Worm (Caenorhabditis elegans): ENCODE measurements around the gene rsp-5.

The rsp-5 gene

ce11 chrII:6469340-6469739 lies 20.6 kb upstream of the rsp-5 start:
- TF ChIP-seq hmbx-1 (tag; optimal IDR thresholded peaks at IDR 0.05): no peak
- no peak for TF ChIP-seq ets-7 (tag; optimal IDR thresholded peaks at IDR 0.05)
- no peak for TF ChIP-seq hmg-4 (GFP tag; optimal IDR thresholded peaks at IDR 0.05)
- no peak for TF ChIP-seq flt-1 (GFP tag; IDR thresholded peaks at IDR 0.05)
- TF ChIP-seq hnd-1 (tag; optimal IDR thresholded peaks at IDR 0.05): no peak
- no peak for TF ChIP-seq sea-1 (GFP tag; conservative IDR thresholded peaks at IDR 0.05)
- no peak for TF ChIP-seq ceh-13 (GFP tag; optimal IDR thresholded peaks at IDR 0.05)

DNA sequence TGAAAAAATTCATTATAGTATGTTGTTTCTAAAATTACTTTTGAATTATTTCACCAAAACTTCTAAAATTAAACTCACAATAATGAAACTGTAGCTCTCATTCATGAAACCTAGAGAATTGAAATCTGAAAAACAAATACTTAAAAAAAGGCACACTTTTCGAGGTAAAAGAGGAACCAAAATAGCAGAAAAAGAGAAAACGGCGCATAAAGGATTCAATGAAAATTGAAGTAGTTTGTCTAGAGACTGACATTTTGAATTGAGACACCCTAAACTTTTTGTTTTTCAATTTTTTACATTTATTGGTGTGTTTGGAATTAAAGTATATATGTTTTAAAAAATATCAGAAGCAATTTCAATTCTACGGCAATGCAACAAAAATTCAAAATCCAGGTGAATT lies 19.0 kb upstream of the rsp-5 start, which contains the start of gene dgk-5:
Gene dgk-5 (minus strand): TSS at position 101 of the 400 bp plus-strand sequence.
- no peak for TF ChIP-seq ceh-36 (tag; optimal IDR thresholded peaks at IDR 0.05)
- TF ChIP-seq tbx-11 (GFP tag; IDR thresholded peaks at IDR 0.05): no peak
- no peak for TF ChIP-seq ceh-13 (GFP tag; optimal IDR thresholded peaks at IDR 0.05)
- no peak for TF ChIP-seq sea-1 (GFP tag; conservative IDR thresholded peaks at IDR 0.05)
- TF ChIP-seq aly-1 (tag; optimal IDR thresholded peaks at IDR 0.05): no peak
- no peak for TF ChIP-seq pes-1 (GFP tag; IDR thresholded peaks at IDR 0.05)
- TF ChIP-seq hmbx-1 (tag; optimal IDR thresholded peaks at IDR 0.05): no peak

- no peak for TF ChIP-seq ama-1 (optimal IDR thresholded peaks at IDR 0.05)
- TF ChIP-seq flt-1 (GFP tag; IDR thresholded peaks at IDR 0.05): no peak
- TF ChIP-seq sea-1 (GFP tag; conservative IDR thresholded peaks at IDR 0.05): no peak
- TF ChIP-seq hnd-1 (tag; optimal IDR thresholded peaks at IDR 0.05): no peak
- no peak for TF ChIP-seq tra-4 (tag; optimal IDR thresholded peaks at IDR 0.05)
- TF ChIP-seq ceh-13 (GFP tag; optimal IDR thresholded peaks at IDR 0.05): no peak
Observed at ce11 chrII:6475180-6475737, 14.7 kb upstream of the rsp-5 start, which contains the start of gene T28D9.16. T28D9.16 (plus strand) TSS chrII:6475687.

- TF ChIP-seq ceh-13 (GFP tag; optimal IDR thresholded peaks at IDR 0.05) (no peak), pes-1 (GFP tag; IDR thresholded peaks at IDR 0.05) (no peak), hmbx-1 (tag; optimal IDR thresholded peaks at IDR 0.05) (no peak), F13C5.2 (tag; optimal IDR thresholded peaks at IDR 0.05) (no peak), scrt-1 (GFP tag; IDR thresholded peaks at IDR 0.05) (no peak), tra-4 (tag; optimal IDR thresholded peaks at IDR 0.05) (no peak), sea-1 (GFP tag; conservative IDR thresholded peaks at IDR 0.05) (no peak), ceh-36 (tag; optimal IDR thresholded peaks at IDR 0.05) (no peak), tbx-11 (GFP tag; IDR thresholded peaks at IDR 0.05) (no peak), ama-1 (optimal IDR thresholded peaks at IDR 0.05) (no peak), hmg-4 (GFP tag; optimal IDR thresholded peaks at IDR 0.05) (no peak), aly-1 (tag; optimal IDR thresholded peaks at IDR 0.05) (no peak), flt-1 (GFP tag; IDR thresholded peaks at IDR 0.05) (no peak), tbx-37 (GFP tag; conservative IDR thresholded peaks at IDR 0.05) (no peak), ets-7 (tag; optimal IDR thresholded peaks at IDR 0.05) (no peak), hnd-1 (tag; optimal IDR thresholded peaks at IDR 0.05) (no peak), B0310.2 (tag; optimal IDR thresholded peaks at IDR 0.05) (no peak)
Observed at ce11 chrII:6476655-6477054, 13.3 kb upstream of the rsp-5 start, which contains the start of gene T28D9.4. T28D9.4 (plus strand) TSS chrII:6476955.

ce11 chrII:6482102-6482501 lies 7.9 kb upstream of the rsp-5 start, which contains the start of gene del-10:
del-10 (minus strand) TSS chrII:6482125.
- TF ChIP-seq scrt-1 (GFP tag; IDR thresholded peaks at IDR 0.05) (no peak), flt-1 (GFP tag; IDR thresholded peaks at IDR 0.05) (no peak), tra-4 (tag; optimal IDR thresholded peaks at IDR 0.05) (no peak), ceh-13 (GFP tag; optimal IDR thresholded peaks at IDR 0.05) (no peak), tbx-37 (GFP tag; conservative IDR thresholded peaks at IDR 0.05) (no peak), hmg-4 (GFP tag; optimal IDR thresholded peaks at IDR 0.05) (no peak), hmbx-1 (tag; optimal IDR thresholded peaks at IDR 0.05) (no peak), ama-1 (optimal IDR thresholded peaks at IDR 0.05) (no peak), ceh-36 (tag; optimal IDR thresholded peaks at IDR 0.05) (no peak), aly-1 (tag; optimal IDR thresholded peaks at IDR 0.05) (no peak), ets-7 (tag; optimal IDR thresholded peaks at IDR 0.05) (no peak)

ce11 chrII:6482762-6483161 lies 7.2 kb upstream of the rsp-5 start:
- TF ChIP-seq pes-1 (GFP tag; IDR thresholded peaks at IDR 0.05): no peak
- no peak for TF ChIP-seq hmg-4 (GFP tag; optimal IDR thresholded peaks at IDR 0.05)
- no peak for TF ChIP-seq B0310.2 (tag; optimal IDR thresholded peaks at IDR 0.05)
- no peak for TF ChIP-seq flt-1 (GFP tag; IDR thresholded peaks at IDR 0.05)
- TF ChIP-seq aly-1 (tag; optimal IDR thresholded peaks at IDR 0.05): no peak
- no peak for TF ChIP-seq scrt-1 (GFP tag; IDR thresholded peaks at IDR 0.05)
- no peak for TF ChIP-seq ceh-36 (tag; optimal IDR thresholded peaks at IDR 0.05)
- TF ChIP-seq ets-7 (tag; optimal IDR thresholded peaks at IDR 0.05): no peak
- no peak for TF ChIP-seq hmbx-1 (tag; optimal IDR thresholded peaks at IDR 0.05)
- no peak for TF ChIP-seq F13C5.2 (tag; optimal IDR thresholded peaks at IDR 0.05)
- no peak for TF ChIP-seq hnd-1 (tag; optimal IDR thresholded peaks at IDR 0.05)

DNA sequence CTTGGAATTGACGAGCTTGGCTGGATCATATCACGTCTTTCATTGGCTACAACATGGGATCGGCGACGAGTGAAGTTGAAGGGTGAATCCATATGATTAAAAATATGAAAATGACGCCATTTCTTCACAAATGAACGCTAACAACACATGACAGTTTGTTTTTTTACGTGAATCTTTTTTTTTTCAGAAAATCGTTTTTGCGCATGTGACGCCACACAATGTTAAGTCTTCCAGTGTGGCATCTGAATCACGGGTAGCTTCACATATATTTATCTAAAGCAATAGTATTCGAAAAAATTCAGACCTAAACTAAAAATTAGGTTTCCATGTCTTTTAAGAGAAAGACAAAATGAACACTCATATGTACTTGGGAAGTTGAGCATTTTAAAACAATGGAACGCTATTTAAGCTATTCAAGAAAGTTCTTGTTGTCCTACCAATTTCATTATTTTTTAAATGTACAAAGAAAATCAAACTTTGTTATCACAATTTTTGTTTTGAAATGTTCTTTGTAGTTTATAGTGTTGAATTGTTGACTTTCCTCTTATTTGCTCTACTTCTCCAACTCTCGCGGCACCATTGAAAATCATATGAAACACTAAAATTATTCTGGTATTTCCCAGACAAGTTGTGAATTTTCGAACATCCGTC lies 5.0 kb upstream of the rsp-5 start, which contains the start of the genes lido-16 and plpp-1.2:
Gene lido-16 (minus strand): TSS at position 101 of the 651 bp plus-strand sequence.
Gene plpp-1.2 (plus strand): TSS at position 601 of the 651 bp plus-strand sequence.
- no peak for TF ChIP-seq tbx-37 (GFP tag; conservative IDR thresholded peaks at IDR 0.05)
- TF ChIP-seq ets-7 (tag; optimal IDR thresholded peaks at IDR 0.05): no peak
- no peak for TF ChIP-seq flt-1 (GFP tag; IDR thresholded peaks at IDR 0.05)
- TF ChIP-seq hmbx-1 (tag; optimal IDR thresholded peaks at IDR 0.05): no peak
- no peak for TF ChIP-seq scrt-1 (GFP tag; IDR thresholded peaks at IDR 0.05)
- TF ChIP-seq F13C5.2 (tag; optimal IDR thresholded peaks at IDR 0.05): no peak
- TF ChIP-seq ceh-36 (tag; optimal IDR thresholded peaks at IDR 0.05): no peak
- no peak for TF ChIP-seq tbx-11 (GFP tag; IDR thresholded peaks at IDR 0.05)
- no peak for TF ChIP-seq B0310.2 (tag; optimal IDR thresholded peaks at IDR 0.05)
- no peak for TF ChIP-seq ama-1 (optimal IDR thresholded peaks at IDR 0.05)
- no peak for TF ChIP-seq ceh-13 (GFP tag; optimal IDR thresholded peaks at IDR 0.05)
- TF ChIP-seq sea-1 (GFP tag; conservative IDR thresholded peaks at IDR 0.05): no peak
- no peak for TF ChIP-seq hnd-1 (tag; optimal IDR thresholded peaks at IDR 0.05)
- no peak for TF ChIP-seq pes-1 (GFP tag; IDR thresholded peaks at IDR 0.05)
- no peak for TF ChIP-seq hmg-4 (GFP tag; optimal IDR thresholded peaks at IDR 0.05)
- TF ChIP-seq tra-4 (tag; optimal IDR thresholded peaks at IDR 0.05): no peak
- no peak for TF ChIP-seq aly-1 (tag; optimal IDR thresholded peaks at IDR 0.05)

Measured in whole organism, early embryonic.